Worm (Caenorhabditis elegans) whole organism, midembryonic: ENCODE data around the gene ccep-97.

Experiments used
- T22C8.4 ChIP-seq: fragments of 200-800 bp; sonication (Bioruptor generic); IDR thresholded peaks from 2 replicates; pipeline ENCODE4 v1.3.6; 2022; ENCODE audit warnings: missing genetic modification characterization, missing compliant biosample characterization
- cog-1 ChIP-seq: sonication (generic microtip); optimal IDR thresholded peaks from 2 replicates; lab custom pipeline; 2016; ENCODE audit warnings: missing genetic modification characterization, missing compliant biosample characterization
- flt-1 ChIP-seq: fragments of 200-800 bp; sonication (Bioruptor generic); IDR thresholded peaks from 2 replicates; pipeline ENCODE4 v1.3.6; 2022; ENCODE audit warnings: missing genetic modification characterization, missing compliant biosample characterization
- klf-2 ChIP-seq: fragments of 200-800 bp; sonication (Bioruptor generic); conservative IDR thresholded peaks from 2 replicates; pipeline ENCODE4 v1.3.6; 2022; ENCODE audit warnings: missing genetic modification reagents, missing genetic modification characterization, missing compliant biosample characterization
- med-1 ChIP-seq: sonication (generic microtip); optimal IDR thresholded peaks from 2 replicates; lab custom pipeline; 2017; ENCODE audit warnings: missing genetic modification characterization, mild to moderate bottlenecking, missing compliant biosample characterization, antibody characterized with exemption, missing genetic modification reagents; ENCODE audit not compliant: insufficient read depth
- ref-1 ChIP-seq: fragments of 200-800 bp; sonication (Bioruptor generic); conservative IDR thresholded peaks from 2 replicates; pipeline ENCODE4 v1.3.6; 2022; ENCODE audit warnings: missing genetic modification reagents, missing genetic modification characterization, missing compliant biosample characterization
- tab-1 ChIP-seq: fragments of 200-800 bp; sonication (Bioruptor generic); IDR thresholded peaks from 2 replicates; pipeline ENCODE4 v1.3.6; 2022; ENCODE audit warnings: missing genetic modification characterization, missing compliant biosample characterization
- ztf-23 ChIP-seq: fragments of 200-800 bp; sonication (Bioruptor generic); IDR thresholded peaks from 2 replicates; pipeline ENCODE4 v1.3.6; 2022; ENCODE audit warnings: missing genetic modification reagents, missing genetic modification characterization, missing compliant biosample characterization
- ztf-29 ChIP-seq: fragments of 200-800 bp; sonication (Bioruptor generic); IDR thresholded peaks from 2 replicates; pipeline ENCODE4 v1.3.6; 2022; ENCODE audit warnings: missing genetic modification reagents, missing genetic modification characterization, missing compliant biosample characterization

ccep-97 gene

ce11 chrV:4823323-4823682 is 4.8 kb upstream of the ccep-97 start, which contains the start of gene adss-1:
TSS of gene adss-1 (minus strand) at chrV:4823423.
- TF ChIP-seq tab-1 (GFP tag; lab: Robert Waterston, UW) (no peak), ref-1 (GFP tag; lab: Robert Waterston, UW) (no peak), ztf-29 (GFP tag; lab: Robert Waterston, UW) (no peak), flt-1 (no peak), cog-1 (no peak), ztf-23 (GFP tag; lab: Robert Waterston, UW) (no peak), T22C8.4 (GFP tag; lab: Robert Waterston, UW) (no peak), klf-2 (GFP tag; lab: Robert Waterston, UW) (no peak), med-1 (no peak)

- TF ChIP-seq klf-2 (GFP tag; lab: Robert Waterston, UW) (no peak), tab-1 (GFP tag; lab: Robert Waterston, UW) (no peak), ref-1 (GFP tag; lab: Robert Waterston, UW) (no peak), flt-1 (no peak), cog-1 (no peak), ztf-29 (GFP tag; lab: Robert Waterston, UW) (no peak), ztf-23 (GFP tag; lab: Robert Waterston, UW) (no peak), med-1 (no peak), T22C8.4 (GFP tag; lab: Robert Waterston, UW) (no peak)
Measured at ce11 chrV:4820601-4821000, 2.1 kb upstream of the ccep-97 start.

ce11 chrV:4813825-4814224 is 4.6 kb downstream of the ccep-97 start:
- TF ChIP-seq flt-1: no peak

- TF ChIP-seq cog-1 (peak; percentile 58), med-1 (no peak), klf-2 (GFP tag; lab: Robert Waterston, UW) (no peak), flt-1 (peak; percentile 46; the same call in 1 of the 2 replicates), ref-1 (GFP tag; lab: Robert Waterston, UW) (no peak), tab-1 (GFP tag; lab: Robert Waterston, UW) (0 out of 2 replicates have a peak, but pooled peaks have one; percentile 7)
Measured at ce11 chrV:4810653-4811052, 7.8 kb downstream of the ccep-97 start.

- TF ChIP-seq med-1: no peak
- no peak for TF ChIP-seq ztf-23 (GFP tag; lab: Robert Waterston, UW)
- no peak for TF ChIP-seq ztf-29 (GFP tag; lab: Robert Waterston, UW)
- no peak for TF ChIP-seq flt-1
- no peak for TF ChIP-seq T22C8.4 (GFP tag; lab: Robert Waterston, UW)
Measured at ce11 chrV:4806859-4807258, 11.6 kb downstream of the ccep-97 start.

ce11 chrV:4805847-4806246 is 12.6 kb downstream of the ccep-97 start, which contains the start of gene R02F11.3:
TSS of gene R02F11.3 (minus strand) at chrV:4805947.
- TF ChIP-seq med-1 (no peak), ztf-23 (GFP tag; lab: Robert Waterston, UW) (no peak), klf-2 (GFP tag; lab: Robert Waterston, UW) (no peak), tab-1 (GFP tag; lab: Robert Waterston, UW) (no peak), flt-1 (no peak), ztf-29 (GFP tag; lab: Robert Waterston, UW) (no peak), ref-1 (GFP tag; lab: Robert Waterston, UW) (no peak), cog-1 (no peak)

- TF ChIP-seq T22C8.4 (GFP tag; lab: Robert Waterston, UW): no peak
- TF ChIP-seq ztf-23 (GFP tag; lab: Robert Waterston, UW): no peak
- TF ChIP-seq med-1: no peak
- TF ChIP-seq ref-1 (GFP tag; lab: Robert Waterston, UW): no peak
- TF ChIP-seq ztf-29 (GFP tag; lab: Robert Waterston, UW): no peak
- TF ChIP-seq flt-1: no peak
- no peak for TF ChIP-seq cog-1
- TF ChIP-seq klf-2 (GFP tag; lab: Robert Waterston, UW): no peak
- no peak for TF ChIP-seq tab-1 (GFP tag; lab: Robert Waterston, UW)
Measured at ce11 chrV:4801943-4802342, 16.5 kb downstream of the ccep-97 start.

ce11 chrV:4800794-4801193 is 17.7 kb downstream of the ccep-97 start, which contains the start of gene R02F11.1:
TSS of gene R02F11.1 (plus strand) at chrV:4801094.
- TF ChIP-seq klf-2 (GFP tag; lab: Robert Waterston, UW) (no peak), flt-1 (no peak), ztf-23 (GFP tag; lab: Robert Waterston, UW) (no peak), cog-1 (no peak), tab-1 (GFP tag; lab: Robert Waterston, UW) (no peak), T22C8.4 (GFP tag; lab: Robert Waterston, UW) (no peak), ref-1 (GFP tag; lab: Robert Waterston, UW) (no peak), med-1 (no peak), ztf-29 (GFP tag; lab: Robert Waterston, UW) (no peak)

- TF ChIP-seq ztf-29 (GFP tag; lab: Robert Waterston, UW) (no peak), cog-1 (no peak), ref-1 (GFP tag; lab: Robert Waterston, UW) (no peak), tab-1 (GFP tag; lab: Robert Waterston, UW) (no peak), flt-1 (no peak), ztf-23 (GFP tag; lab: Robert Waterston, UW) (no peak), klf-2 (GFP tag; lab: Robert Waterston, UW) (no peak), med-1 (no peak), T22C8.4 (GFP tag; lab: Robert Waterston, UW) (no peak)
Measured at ce11 chrV:4794308-4794707, 24.2 kb downstream of the ccep-97 start, which contains the start of gene R02F11.2. TSS of gene R02F11.2 (plus strand) at chrV:4794599.

ce11 chrV:4791569-4791968 is 26.9 kb downstream of the ccep-97 start, which contains the start of gene R02F11.11:
TSS of gene R02F11.11 (plus strand) at chrV:4791869.
- TF ChIP-seq tab-1 (GFP tag; lab: Robert Waterston, UW) (no peak), ref-1 (GFP tag; lab: Robert Waterston, UW) (no peak), flt-1 (no peak), klf-2 (GFP tag; lab: Robert Waterston, UW) (no peak), ztf-23 (GFP tag; lab: Robert Waterston, UW) (no peak), T22C8.4 (GFP tag; lab: Robert Waterston, UW) (no peak), med-1 (no peak), ztf-29 (GFP tag; lab: Robert Waterston, UW) (no peak), cog-1 (no peak)
